Worm (Caenorhabditis elegans) whole organism, L3 larva: Measurements from ENCODE around the gene K11H3.5.

Experiments
- ZK546.5 ChIP-seq: sonication (generic microtip); optimal IDR thresholded peaks from 2 replicates; lab custom pipeline; 2017; ENCODE audit warnings: missing biosample characterization, missing genetic modification characterization
- ama-1 ChIP-seq: fragments of 150-350 bp; optimal IDR thresholded peaks from 2 replicates; lab custom pipeline; 2018
- ceh-16 ChIP-seq: sonication (generic microtip); optimal IDR thresholded peaks from 2 replicates; lab custom pipeline; 2017; ENCODE audit warnings: missing biosample characterization, missing genetic modification characterization
- ceh-28 ChIP-seq: fragments of 150-350 bp; optimal IDR thresholded peaks from 2 replicates; lab custom pipeline; 2014; ENCODE audit warnings: missing biosample characterization, missing genetic modification reagents, missing genetic modification characterization
- ceh-82 ChIP-seq: fragments of 150-350 bp; optimal IDR thresholded peaks from 2 replicates; lab custom pipeline; 2014; ENCODE audit warnings: missing biosample characterization, missing genetic modification characterization
- egl-27 ChIP-seq: sonication (generic microtip); optimal IDR thresholded peaks from 4 replicates; lab custom pipeline; 2017; ENCODE audit warnings: missing biosample characterization, missing genetic modification reagents, missing genetic modification characterization
- egl-5 ChIP-seq: fragments of 150-350 bp; optimal IDR thresholded peaks from 2 replicates; lab custom pipeline; 2017; ENCODE audit warnings: missing biosample characterization, missing genetic modification reagents, missing genetic modification characterization, inconsistent platforms
- elt-1 ChIP-seq: fragments of 150-350 bp; optimal IDR thresholded peaks from 2 replicates; lab custom pipeline; 2014; ENCODE audit warnings: missing biosample characterization, missing genetic modification characterization
- elt-2 ChIP-seq: sonication (generic microtip); optimal IDR thresholded peaks from 2 replicates; lab custom pipeline; 2016; ENCODE audit warnings: missing genetic modification reagents, mild to moderate bottlenecking, missing genetic modification characterization, missing compliant biosample characterization
- elt-3 ChIP-seq, 3 experiments: fragments of 150-350 bp in 1 of 3; sonication (generic microtip) in 2 of 3; optimal IDR thresholded peaks; 2 replicates in 2 of 3; 4 replicates in 1 of 3; lab custom pipeline; 2014 to 2017; ENCODE audit warnings: missing biosample characterization in 3 of 3, missing genetic modification characterization in 3 of 3
- eor-1 ChIP-seq, 2 experiments: fragments of 150-350 bp; optimal IDR thresholded peaks; 2 replicates each; lab custom pipeline; 2014 to 2018; ENCODE audit warnings: missing biosample characterization in 2 of 2, missing genetic modification characterization in 2 of 2
- hmg-11 ChIP-seq: sonication (generic microtip); optimal IDR thresholded peaks from 2 replicates; lab custom pipeline; 2016; ENCODE audit warnings: missing genetic modification characterization, missing compliant biosample characterization
- lin-15B ChIP-seq: fragments of 150-350 bp; optimal IDR thresholded peaks from 2 replicates; lab custom pipeline; 2014; ENCODE audit warnings: missing biosample characterization, missing genetic modification characterization
- lin-39 ChIP-seq: fragments of 150-350 bp; optimal IDR thresholded peaks from 2 replicates; lab custom pipeline; 2018; ENCODE audit warnings: missing biosample characterization, missing genetic modification reagents, missing genetic modification characterization
- lsy-12 ChIP-seq: sonication (generic microtip); optimal IDR thresholded peaks from 2 replicates; lab custom pipeline; 2016; ENCODE audit warnings: mild to moderate bottlenecking, missing genetic modification characterization, missing compliant biosample characterization
- mdl-1 ChIP-seq: fragments of 150-350 bp; optimal IDR thresholded peaks from 2 replicates; lab custom pipeline; 2014; ENCODE audit warnings: missing biosample characterization, missing genetic modification characterization
- mml-1 ChIP-seq: fragments of 150-350 bp; sonication (generic microtip); optimal IDR thresholded peaks from 3 replicates; lab custom pipeline; 2014; ENCODE audit warnings: missing biosample characterization, missing genetic modification characterization
- nfya-1 ChIP-seq: sonication (generic microtip); optimal IDR thresholded peaks from 2 replicates; lab custom pipeline; 2017; ENCODE audit warnings: missing genetic modification characterization, mild to moderate bottlenecking, missing compliant biosample characterization, antibody characterized with exemption, moderate library complexity; ENCODE audit not compliant: insufficient read depth
- nhr-11 ChIP-seq: fragments of 150-350 bp; optimal IDR thresholded peaks from 2 replicates; lab custom pipeline; 2014; ENCODE audit warnings: missing biosample characterization, missing genetic modification characterization
- nhr-12 ChIP-seq: fragments of 150-350 bp; optimal IDR thresholded peaks from 2 replicates; lab custom pipeline; 2014; ENCODE audit warnings: missing biosample characterization, missing genetic modification characterization
- nhr-23 ChIP-seq: fragments of 150-350 bp; optimal IDR thresholded peaks from 2 replicates; lab custom pipeline; 2014; ENCODE audit warnings: missing biosample characterization, missing genetic modification reagents, missing genetic modification characterization
- nhr-25 ChIP-seq: sonication (generic microtip); optimal IDR thresholded peaks from 2 replicates; lab custom pipeline; 2017; ENCODE audit warnings: missing biosample characterization, missing genetic modification characterization
- nhr-28 ChIP-seq: fragments of 150-350 bp; optimal IDR thresholded peaks from 2 replicates; lab custom pipeline; 2014; ENCODE audit warnings: missing biosample characterization, missing genetic modification characterization
- nhr-43 ChIP-seq: sonication (generic microtip); optimal IDR thresholded peaks from 2 replicates; lab custom pipeline; 2016; ENCODE audit warnings: mild to moderate bottlenecking, missing genetic modification characterization, missing compliant biosample characterization; ENCODE audit not compliant: poor library complexity, severe bottlenecking
- nhr-67 ChIP-seq: fragments of 150-350 bp; optimal IDR thresholded peaks from 2 replicates; lab custom pipeline; 2014; ENCODE audit warnings: missing biosample characterization, missing genetic modification characterization
- nhr-76 ChIP-seq: fragments of 150-350 bp; sonication (generic microtip); optimal IDR thresholded peaks from 5 replicates; lab custom pipeline; 2014; ENCODE audit warnings: missing biosample characterization, missing genetic modification characterization
- pha-4 ChIP-seq: fragments of 150-350 bp; optimal IDR thresholded peaks from 2 replicates; lab custom pipeline; 2014; ENCODE audit warnings: missing biosample characterization, missing genetic modification reagents, missing genetic modification characterization
- pqm-1 ChIP-seq: fragments of 150-350 bp; optimal IDR thresholded peaks from 2 replicates; lab custom pipeline; 2017; ENCODE audit warnings: missing biosample characterization, missing genetic modification characterization, inconsistent platforms
- sea-2 ChIP-seq: fragments of 150-350 bp; sonication (generic microtip); optimal IDR thresholded peaks from 4 replicates; lab custom pipeline; 2014; ENCODE audit warnings: missing biosample characterization, missing genetic modification reagents, missing genetic modification characterization
- skn-1 ChIP-seq: fragments of 150-350 bp; optimal IDR thresholded peaks from 2 replicates; lab custom pipeline; 2014; ENCODE audit warnings: missing biosample characterization, missing genetic modification characterization
- snpc-4 ChIP-seq: fragments of 150-350 bp; optimal IDR thresholded peaks from 2 replicates; lab custom pipeline; 2014; ENCODE audit warnings: missing biosample characterization, missing genetic modification characterization
- tbx-2 ChIP-seq: sonication (generic microtip); optimal IDR thresholded peaks from 2 replicates; lab custom pipeline; 2016; ENCODE audit warnings: mild to moderate bottlenecking, missing genetic modification characterization, missing compliant biosample characterization
- unc-39 ChIP-seq: sonication (generic microtip); optimal IDR thresholded peaks from 4 replicates; lab custom pipeline; 2017; ENCODE audit warnings: missing biosample characterization, missing genetic modification characterization
- unc-62 ChIP-seq: fragments of 150-350 bp; sonication (generic microtip); optimal IDR thresholded peaks from 4 replicates; lab custom pipeline; 2014; ENCODE audit warnings: missing biosample characterization, missing genetic modification reagents, missing genetic modification characterization
- zag-1 ChIP-seq: fragments of 150-350 bp; optimal IDR thresholded peaks from 2 replicates; lab custom pipeline; 2014; ENCODE audit warnings: missing biosample characterization, missing genetic modification characterization
- ztf-4 ChIP-seq: fragments of 150-350 bp; optimal IDR thresholded peaks from 2 replicates; lab custom pipeline; 2014; ENCODE audit warnings: missing biosample characterization, missing genetic modification characterization

The K11H3.5 gene

DNA sequence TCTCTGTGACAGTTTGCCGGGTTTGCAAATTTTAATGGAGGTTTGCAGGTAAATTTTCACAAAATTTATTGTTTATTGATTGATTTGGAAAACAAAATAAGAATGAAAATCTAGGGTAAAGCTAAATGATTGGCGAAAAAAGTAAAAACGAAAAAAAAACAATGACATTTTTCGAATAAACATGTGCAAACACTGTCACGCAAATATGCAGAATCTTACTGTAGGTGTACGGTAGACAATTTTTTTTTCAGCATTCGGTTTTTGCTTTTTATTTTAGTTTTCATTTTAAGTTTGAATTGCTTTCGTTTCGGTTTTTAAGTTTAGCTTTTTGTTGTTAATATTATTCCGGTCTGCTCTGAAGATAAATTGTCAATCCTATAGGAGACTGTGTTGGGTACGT lies 25.7 kb upstream of the K11H3.5 start:
- TF ChIP-seq ceh-28 (tag; lab: Kevin White, UChicago) (peak; percentile 5), skn-1 (no peak)

DNA sequence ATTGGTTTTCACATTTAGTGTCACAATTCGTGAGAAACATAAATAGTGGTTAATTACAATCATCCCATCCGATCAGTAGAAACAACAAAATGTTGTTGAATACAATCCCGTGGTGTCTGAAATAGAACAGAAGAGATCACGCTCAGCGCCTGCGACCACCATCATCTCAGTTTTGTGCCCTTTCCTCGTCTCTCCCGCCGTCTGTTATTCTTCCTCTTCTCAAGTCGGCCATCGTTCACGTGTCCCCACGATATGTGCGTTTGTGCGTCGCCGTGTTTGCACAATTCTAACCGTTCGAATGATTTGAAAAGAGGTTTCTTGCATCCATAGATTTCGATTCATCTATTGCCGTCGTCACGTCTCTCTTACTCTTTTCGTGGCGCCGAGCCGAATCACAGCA lies 24.8 kb upstream of the K11H3.5 start, which contains the start of gene panl-3:
Gene panl-3 (plus strand): TSS at position 294 of the 400 bp plus-strand sequence.
- TF ChIP-seq lin-39 (tag; lab: Kevin White, UChicago) (peak; percentile 75), egl-5 (tag; lab: Kevin White, UChicago) (peak; percentile 78), skn-1 (no peak), ama-1 (lab: Kevin White, UChicago) (peak; percentile 60), nhr-12 (tag; lab: Kevin White, UChicago) (no peak), mml-1 (tag; lab: Kevin White, UChicago) (peak; percentile 47), lsy-12 (peak; percentile 54), elt-1 (peak; percentile 27), nhr-25 (tag; lab: Kevin White, UChicago) (peak; percentile 79), nhr-23 (tag; lab: Kevin White, UChicago) (peak; percentile 68), nhr-43 (tag; lab: Kevin White, UChicago) (peak; percentile 14), mdl-1 (tag; lab: Kevin White, UChicago) (peak; percentile 36), snpc-4 (peak; percentile 20), eor-1 (tag; optimal IDR thresholded peaks at IDR 0.05; lab: Kevin White, UChicago) (no peak), pha-4 (peak; percentile 48), nhr-11 (no peak), nhr-28 (tag; lab: Kevin White, UChicago) (no peak), unc-62 (no peak), nfya-1 (tag; lab: Kevin White, UChicago) (peak; percentile 74), pqm-1 (tag; lab: Kevin White, UChicago) (no peak), zag-1 (tag; lab: Kevin White, UChicago) (no peak), ZK546.5 (tag; lab: Kevin White, UChicago) (no peak), lin-15B (tag; lab: Kevin White, UChicago) (peak; percentile 56), hmg-11 (tag; lab: Kevin White, UChicago) (peak; percentile 54), elt-2 (tag; lab: Kevin White, UChicago) (peak; percentile 26), ceh-82 (no peak)

DNA sequence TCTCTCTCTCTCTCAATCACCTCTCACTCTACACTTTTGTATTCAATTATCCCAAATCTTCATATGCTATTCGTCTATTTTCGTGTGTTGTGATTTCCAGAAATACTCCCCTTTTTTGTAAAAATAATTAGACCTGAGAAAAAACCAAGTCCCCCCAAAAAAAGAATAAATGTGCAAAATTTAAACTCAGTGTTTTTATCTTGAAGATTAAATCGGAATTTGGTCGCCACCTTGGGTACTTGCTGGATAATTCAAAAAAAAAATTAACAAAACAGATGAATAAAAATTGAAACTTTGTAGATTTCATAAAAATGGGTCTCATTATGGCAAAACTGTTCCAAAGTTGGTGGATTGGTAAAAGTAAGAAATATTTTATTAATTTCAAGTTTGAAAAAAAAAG lies 20.6 kb upstream of the K11H3.5 start, which contains the start of gene arl-5:
Gene arl-5 (plus strand): TSS at position 301 of the 400 bp plus-strand sequence.
- TF ChIP-seq ceh-16 (tag; lab: Kevin White, UChicago) (no peak), ztf-4 (no peak), nhr-12 (tag; lab: Kevin White, UChicago) (no peak), tbx-2 (tag; lab: Kevin White, UChicago) (no peak), nhr-67 (tag; lab: Kevin White, UChicago) (no peak), elt-2 (tag; lab: Kevin White, UChicago) (no peak), nhr-23 (tag; lab: Kevin White, UChicago) (no peak), pha-4 (no peak), eor-1 (tag; optimal IDR thresholded peaks at IDR 0.05; lab: Kevin White, UChicago) (no peak), unc-62 (no peak), mml-1 (tag; lab: Kevin White, UChicago) (no peak), egl-27 (tag; lab: Kevin White, UChicago) (no peak), ama-1 (lab: Kevin White, UChicago) (no peak), nhr-28 (tag; lab: Kevin White, UChicago) (no peak), ceh-28 (tag; lab: Kevin White, UChicago) (no peak), nhr-76 (tag; lab: Kevin White, UChicago) (no peak), nhr-11 (no peak), elt-3 (tag; optimal IDR thresholded peaks at IDR 0.05; lab: Kevin White, UChicago) (no peak)

DNA sequence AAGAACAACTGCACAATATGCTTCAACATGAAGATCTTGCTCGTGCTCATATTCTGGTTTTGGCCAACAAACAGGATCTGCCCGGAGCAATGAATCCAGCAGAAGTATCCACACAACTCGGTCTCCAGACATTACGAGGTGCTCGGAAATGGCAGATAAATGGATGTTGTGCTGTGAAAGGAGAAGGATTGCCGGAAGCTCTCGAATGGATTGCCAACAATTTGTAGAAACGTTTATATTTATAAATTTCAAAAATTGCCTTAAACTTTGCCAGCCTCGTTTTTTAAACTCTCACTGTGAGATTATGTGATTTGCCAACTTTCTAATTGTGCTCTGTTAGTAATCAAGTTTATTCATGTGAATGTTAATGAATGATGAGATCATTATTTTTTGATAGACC lies 19.8 kb upstream of the K11H3.5 start:
- TF ChIP-seq elt-1 (no peak), egl-27 (tag; lab: Kevin White, UChicago) (no peak), lsy-12 (no peak), nhr-67 (tag; lab: Kevin White, UChicago) (no peak), sea-2 (no peak), unc-39 (tag; lab: Kevin White, UChicago) (no peak), eor-1 (tag; optimal IDR thresholded peaks at IDR 0.05; lab: Kevin White, UChicago) (no peak), egl-5 (tag; lab: Kevin White, UChicago) (no peak)
